Worm (Caenorhabditis elegans): ENCODE measurements around the gene T05C12.1.

ce11 chrII:8170374-8170773 is 3.1 kb upstream of the T05C12.1 start, which contains the start of gene T05C12.11:
- TF ChIP-seq dao-5 (tag; optimal IDR thresholded peaks at IDR 0.05) (no peak), him-1 (tag; optimal IDR thresholded peaks at IDR 0.05) (no peak)
